Worm (Caenorhabditis elegans): ENCODE data around the gene srw-76.

- TF ChIP-seq cebp-1 (GFP tag; IDR thresholded peaks at IDR 0.05) (no peak), cebp-1 (tag; optimal IDR thresholded peaks at IDR 0.05) (no peak), ceh-58 (GFP tag; IDR thresholded peaks at IDR 0.05) (no peak), let-526 (GFP tag; IDR thresholded peaks at IDR 0.05) (no peak), xnd-1 (tag; optimal IDR thresholded peaks at IDR 0.05) (no peak), zim-3 (tag; optimal IDR thresholded peaks at IDR 0.05) (no peak), unc-62 (GFP tag; optimal IDR thresholded peaks at IDR 0.05) (no peak), nhr-90 (tag; optimal IDR thresholded peaks at IDR 0.05) (no peak), hmg-1.2 (GFP tag; IDR thresholded peaks at IDR 0.05) (no peak), F52B5.7 (tag; optimal IDR thresholded peaks at IDR 0.05) (no peak), K11D2.4 (GFP tag; IDR thresholded peaks at IDR 0.05) (no peak), ztf-26 (tag; optimal IDR thresholded peaks at IDR 0.05) (no peak)
Measured at ce11 chrV:16683359-16683758, 45.3 kb upstream of the srw-76 start.
